Worm (Caenorhabditis elegans) whole organism, L3 larva: ENCODE data around the gene M199.7.

Source experiments
- R02D3.7 ChIP-seq: fragments of 150-350 bp; optimal IDR thresholded peaks from 2 replicates; lab custom pipeline; 2014; ENCODE audit warnings: missing biosample characterization, missing genetic modification characterization
- ZK546.5 ChIP-seq: sonication (generic microtip); optimal IDR thresholded peaks from 2 replicates; lab custom pipeline; 2017; ENCODE audit warnings: missing biosample characterization, missing genetic modification characterization
- aly-2 ChIP-seq: fragments of 150-350 bp; optimal IDR thresholded peaks from 2 replicates; lab custom pipeline; 2014; ENCODE audit warnings: missing biosample characterization, missing genetic modification characterization
- ama-1 ChIP-seq: fragments of 150-350 bp; optimal IDR thresholded peaks from 2 replicates; lab custom pipeline; 2018
- ceh-28 ChIP-seq: fragments of 150-350 bp; optimal IDR thresholded peaks from 2 replicates; lab custom pipeline; 2014; ENCODE audit warnings: missing biosample characterization, missing genetic modification reagents, missing genetic modification characterization
- ceh-82 ChIP-seq: fragments of 150-350 bp; optimal IDR thresholded peaks from 2 replicates; lab custom pipeline; 2014; ENCODE audit warnings: missing biosample characterization, missing genetic modification characterization
- daf-12 ChIP-seq: fragments of 150-350 bp; optimal IDR thresholded peaks from 2 replicates; lab custom pipeline; 2014; ENCODE audit warnings: missing biosample characterization, missing genetic modification reagents, missing genetic modification characterization
- egl-5 ChIP-seq: fragments of 150-350 bp; optimal IDR thresholded peaks from 2 replicates; lab custom pipeline; 2017; ENCODE audit warnings: missing biosample characterization, missing genetic modification reagents, missing genetic modification characterization, inconsistent platforms
- elt-2 ChIP-seq: sonication (generic microtip); optimal IDR thresholded peaks from 2 replicates; lab custom pipeline; 2016; ENCODE audit warnings: missing genetic modification reagents, mild to moderate bottlenecking, missing genetic modification characterization, missing compliant biosample characterization
- elt-3 ChIP-seq, 3 experiments: fragments of 150-350 bp in 1 of 3; sonication (generic microtip) in 2 of 3; optimal IDR thresholded peaks; 2 replicates in 2 of 3; 4 replicates in 1 of 3; lab custom pipeline; 2014 to 2017; ENCODE audit warnings: missing biosample characterization in 3 of 3, missing genetic modification characterization in 3 of 3
- eor-1 ChIP-seq, 2 experiments: fragments of 150-350 bp; optimal IDR thresholded peaks; 2 replicates each; lab custom pipeline; 2014 to 2018; ENCODE audit warnings: missing biosample characterization in 2 of 2, missing genetic modification characterization in 2 of 2
- fkh-10 ChIP-seq: sonication (generic microtip); optimal IDR thresholded peaks from 2 replicates; lab custom pipeline; 2017; ENCODE audit warnings: missing biosample characterization, missing genetic modification reagents, missing genetic modification characterization
- fos-1 ChIP-seq: fragments of 150-350 bp; optimal IDR thresholded peaks from 2 replicates; lab custom pipeline; 2014; ENCODE audit warnings: missing biosample characterization, missing genetic modification characterization
- jun-1 ChIP-seq: fragments of 150-350 bp; optimal IDR thresholded peaks from 2 replicates; lab custom pipeline; 2014; ENCODE audit warnings: missing biosample characterization, missing genetic modification reagents, missing genetic modification characterization
- lin-15B ChIP-seq: fragments of 150-350 bp; optimal IDR thresholded peaks from 2 replicates; lab custom pipeline; 2014; ENCODE audit warnings: missing biosample characterization, missing genetic modification characterization
- lin-39 ChIP-seq: fragments of 150-350 bp; optimal IDR thresholded peaks from 2 replicates; lab custom pipeline; 2018; ENCODE audit warnings: missing biosample characterization, missing genetic modification reagents, missing genetic modification characterization
- lsy-12 ChIP-seq: sonication (generic microtip); optimal IDR thresholded peaks from 2 replicates; lab custom pipeline; 2016; ENCODE audit warnings: mild to moderate bottlenecking, missing genetic modification characterization, missing compliant biosample characterization
- mdl-1 ChIP-seq: fragments of 150-350 bp; optimal IDR thresholded peaks from 2 replicates; lab custom pipeline; 2014; ENCODE audit warnings: missing biosample characterization, missing genetic modification characterization
- mml-1 ChIP-seq: fragments of 150-350 bp; sonication (generic microtip); optimal IDR thresholded peaks from 3 replicates; lab custom pipeline; 2014; ENCODE audit warnings: missing biosample characterization, missing genetic modification characterization
- nfya-1 ChIP-seq: sonication (generic microtip); optimal IDR thresholded peaks from 2 replicates; lab custom pipeline; 2017; ENCODE audit warnings: missing genetic modification characterization, mild to moderate bottlenecking, missing compliant biosample characterization, antibody characterized with exemption, moderate library complexity; ENCODE audit not compliant: insufficient read depth
- nhr-11 ChIP-seq: fragments of 150-350 bp; optimal IDR thresholded peaks from 2 replicates; lab custom pipeline; 2014; ENCODE audit warnings: missing biosample characterization, missing genetic modification characterization
- nhr-12 ChIP-seq: fragments of 150-350 bp; optimal IDR thresholded peaks from 2 replicates; lab custom pipeline; 2014; ENCODE audit warnings: missing biosample characterization, missing genetic modification characterization
- nhr-237 ChIP-seq: fragments of 150-350 bp; optimal IDR thresholded peaks from 2 replicates; lab custom pipeline; 2014; ENCODE audit warnings: missing biosample characterization, missing genetic modification characterization
- nhr-43 ChIP-seq: sonication (generic microtip); optimal IDR thresholded peaks from 2 replicates; lab custom pipeline; 2016; ENCODE audit warnings: mild to moderate bottlenecking, missing genetic modification characterization, missing compliant biosample characterization; ENCODE audit not compliant: poor library complexity, severe bottlenecking
- nhr-76 ChIP-seq: fragments of 150-350 bp; sonication (generic microtip); optimal IDR thresholded peaks from 5 replicates; lab custom pipeline; 2014; ENCODE audit warnings: missing biosample characterization, missing genetic modification characterization
- nhr-77 ChIP-seq: fragments of 150-350 bp; optimal IDR thresholded peaks from 2 replicates; lab custom pipeline; 2014; ENCODE audit warnings: missing biosample characterization, missing genetic modification characterization
- pqm-1 ChIP-seq: fragments of 150-350 bp; optimal IDR thresholded peaks from 2 replicates; lab custom pipeline; 2017; ENCODE audit warnings: missing biosample characterization, missing genetic modification characterization, inconsistent platforms
- sea-2 ChIP-seq: fragments of 150-350 bp; sonication (generic microtip); optimal IDR thresholded peaks from 4 replicates; lab custom pipeline; 2014; ENCODE audit warnings: missing biosample characterization, missing genetic modification reagents, missing genetic modification characterization
- skn-1 ChIP-seq: fragments of 150-350 bp; optimal IDR thresholded peaks from 2 replicates; lab custom pipeline; 2014; ENCODE audit warnings: missing biosample characterization, missing genetic modification characterization
- tbx-2 ChIP-seq: sonication (generic microtip); optimal IDR thresholded peaks from 2 replicates; lab custom pipeline; 2016; ENCODE audit warnings: mild to moderate bottlenecking, missing genetic modification characterization, missing compliant biosample characterization
- unc-39 ChIP-seq: sonication (generic microtip); optimal IDR thresholded peaks from 4 replicates; lab custom pipeline; 2017; ENCODE audit warnings: missing biosample characterization, missing genetic modification characterization
- unc-62 ChIP-seq: fragments of 150-350 bp; sonication (generic microtip); optimal IDR thresholded peaks from 4 replicates; lab custom pipeline; 2014; ENCODE audit warnings: missing biosample characterization, missing genetic modification reagents, missing genetic modification characterization
- zag-1 ChIP-seq: fragments of 150-350 bp; optimal IDR thresholded peaks from 2 replicates; lab custom pipeline; 2014; ENCODE audit warnings: missing biosample characterization, missing genetic modification characterization

M199.7 gene

ce11 chrIV:15147104-15147503 lies 24.1 kb downstream of the M199.7 start, which contains the start of gene str-78:
str-78 (minus strand) TSS chrIV:15147204.
- TF ChIP-seq ZK546.5 (tag; lab: Kevin White, UChicago) (no peak), tbx-2 (tag; lab: Kevin White, UChicago) (no peak), jun-1 (tag; lab: Kevin White, UChicago) (no peak), egl-5 (tag; lab: Kevin White, UChicago) (no peak), nhr-77 (no peak), zag-1 (tag; lab: Kevin White, UChicago) (no peak), nfya-1 (tag; lab: Kevin White, UChicago) (no peak), pqm-1 (no peak), nhr-12 (tag; lab: Kevin White, UChicago) (no peak), daf-12 (no peak), ceh-82 (tag; lab: Kevin White, UChicago) (no peak), nhr-237 (tag; lab: Kevin White, UChicago) (no peak), elt-2 (tag; lab: Kevin White, UChicago) (no peak), skn-1 (tag; lab: Kevin White, UChicago) (no peak), sea-2 (GFP tag; lab: Kevin White, UChicago) (no peak), fos-1 (tag; lab: Kevin White, UChicago) (no peak), lin-39 (tag; lab: Kevin White, UChicago) (no peak), nhr-43 (tag; lab: Kevin White, UChicago) (no peak), unc-39 (tag; lab: Kevin White, UChicago) (no peak), nhr-11 (tag; lab: Kevin White, UChicago) (no peak)
- TF ChIP-seq, all 47 proteins: peak for 0

- TF ChIP-seq sea-2 (GFP tag; lab: Kevin White, UChicago) = no peak
- no peak for TF ChIP-seq daf-12
- TF ChIP-seq pqm-1 = no peak
- no peak for TF ChIP-seq fkh-10 (GFP tag; lab: Kevin White, UChicago)
- no peak for TF ChIP-seq unc-62 (GFP tag; lab: Kevin White, UChicago)
- no peak for TF ChIP-seq mdl-1
- no peak for TF ChIP-seq lin-15B (tag; lab: Kevin White, UChicago)
- TF ChIP-seq ZK546.5 (tag; lab: Kevin White, UChicago) = no peak
- TF ChIP-seq ceh-28 (tag; lab: Kevin White, UChicago) = no peak
- no peak for TF ChIP-seq nhr-76 (tag; lab: Kevin White, UChicago)
- no peak for TF ChIP-seq unc-39 (tag; lab: Kevin White, UChicago)
- no peak for TF ChIP-seq nhr-77
- TF ChIP-seq ama-1 = no peak
- no peak for TF ChIP-seq mml-1 (tag; lab: Kevin White, UChicago)
- TF ChIP-seq elt-3 (tag; optimal IDR thresholded peaks at IDR 0.05; lab: Kevin White, UChicago) = no peak
- no peak for TF ChIP-seq nhr-11 (tag; lab: Kevin White, UChicago)
- TF ChIP-seq egl-5 (tag; lab: Kevin White, UChicago) = no peak
- TF ChIP-seq aly-2 (tag; lab: Kevin White, UChicago) = no peak
Observed at ce11 chrIV:15165602-15166001, 42.6 kb downstream of the M199.7 start.

- TF ChIP-seq pqm-1 (no peak), fos-1 (tag; lab: Kevin White, UChicago) (no peak), nhr-77 (no peak), eor-1 (tag; optimal IDR thresholded peaks at IDR 0.05; lab: Kevin White, UChicago) (no peak), lsy-12 (tag; lab: Kevin White, UChicago) (no peak), R02D3.7 (tag; lab: Kevin White, UChicago) (no peak)
Observed at ce11 chrIV:15168442-15168841, 45.5 kb downstream of the M199.7 start.
